Worm (Caenorhabditis elegans) whole organism, early embryonic: ENCODE data around the gene Y22D7AL.3.

Experiments used
- B0310.2 ChIP-seq: sonication (generic microtip); optimal IDR thresholded peaks from 2 replicates; lab custom pipeline; 2016; ENCODE audit warnings: mild to moderate bottlenecking, missing genetic modification characterization, missing compliant biosample characterization
- aly-1 ChIP-seq: sonication (generic microtip); optimal IDR thresholded peaks from 2 replicates; lab custom pipeline; 2016; ENCODE audit warnings: missing genetic modification characterization, missing compliant biosample characterization
- ama-1 ChIP-seq: fragments of 150-350 bp; optimal IDR thresholded peaks from 2 replicates; lab custom pipeline; 2014
- ceh-13 ChIP-seq: fragments of 200-800 bp; sonication (Bioruptor generic); optimal IDR thresholded peaks from 2 replicates; lab custom pipeline; 2018; ENCODE audit warnings: mild to moderate bottlenecking, missing genetic modification characterization, missing compliant biosample characterization
- ceh-36 ChIP-seq: sonication (generic microtip); optimal IDR thresholded peaks from 2 replicates; lab custom pipeline; 2016; ENCODE audit warnings: missing genetic modification characterization, inconsistent platforms, missing compliant biosample characterization
- ets-7 ChIP-seq: sonication (generic microtip); optimal IDR thresholded peaks from 2 replicates; lab custom pipeline; 2016; ENCODE audit warnings: missing genotype, missing genetic modification characterization, missing compliant biosample characterization
- flt-1 ChIP-seq: fragments of 200-800 bp; sonication (Bioruptor generic); IDR thresholded peaks from 2 replicates; pipeline ENCODE4 v1.3.6; 2022; ENCODE audit warnings: missing genetic modification characterization, missing compliant biosample characterization
- hmbx-1 ChIP-seq: sonication (generic microtip); optimal IDR thresholded peaks from 2 replicates; lab custom pipeline; 2016; ENCODE audit warnings: mild to moderate bottlenecking, missing genetic modification characterization, missing compliant biosample characterization
- hnd-1 ChIP-seq: sonication (generic microtip); optimal IDR thresholded peaks from 2 replicates; lab custom pipeline; 2016; ENCODE audit warnings: missing genetic modification characterization, missing compliant biosample characterization
- pes-1 ChIP-seq: fragments of 200-800 bp; sonication (Bioruptor generic); IDR thresholded peaks from 2 replicates; pipeline ENCODE4 v1.3.6; 2022; ENCODE audit warnings: missing genetic modification reagents, missing genetic modification characterization, missing compliant biosample characterization
- scrt-1 ChIP-seq: fragments of 200-800 bp; sonication (Bioruptor generic); IDR thresholded peaks from 2 replicates; pipeline ENCODE4 v1.3.6; 2022; ENCODE audit warnings: missing genetic modification characterization, missing compliant biosample characterization
- sea-1 ChIP-seq: fragments of 200-800 bp; sonication (Bioruptor generic); conservative IDR thresholded peaks from 2 replicates; pipeline ENCODE4 v1.3.6; 2022; ENCODE audit warnings: missing genetic modification characterization, missing compliant biosample characterization
- tbx-11 ChIP-seq: fragments of 200-800 bp; sonication (Bioruptor generic); IDR thresholded peaks from 2 replicates; pipeline ENCODE4 v1.3.6; 2022; ENCODE audit warnings: missing genetic modification characterization, missing compliant biosample characterization
- tbx-37 ChIP-seq: fragments of 200-800 bp; sonication (Bioruptor generic); conservative IDR thresholded peaks from 2 replicates; pipeline ENCODE4 v1.3.6; 2022; ENCODE audit warnings: missing genetic modification reagents, missing genetic modification characterization, missing compliant biosample characterization

- no peak for TF ChIP-seq ama-1 (lab: Kevin White, UChicago)
- TF ChIP-seq hnd-1 (tag; lab: Kevin White, UChicago) = no peak
- TF ChIP-seq tbx-37 (GFP tag; lab: Robert Waterston, UW) = no peak
- TF ChIP-seq ceh-13 = no peak
- no peak for TF ChIP-seq tbx-11
- no peak for TF ChIP-seq sea-1 (GFP tag; lab: Robert Waterston, UW)
- TF ChIP-seq B0310.2 (tag; lab: Kevin White, UChicago) = no peak
- TF ChIP-seq ets-7 (tag; lab: Kevin White, UChicago) = no peak
- TF ChIP-seq pes-1 = no peak
- no peak for TF ChIP-seq aly-1 (tag; lab: Kevin White, UChicago)
- TF ChIP-seq hmbx-1 (tag; lab: Kevin White, UChicago) = no peak
- no peak for TF ChIP-seq flt-1 (GFP tag; lab: Robert Waterston, UW)
- TF ChIP-seq scrt-1 (GFP tag; lab: Robert Waterston, UW) = no peak
- TF ChIP-seq ceh-36 (tag; lab: Kevin White, UChicago) = no peak
Measured at ce11 chrIII:1666893-1667292, 25.6 kb downstream of the Y22D7AL.3 start.
